Worm (Caenorhabditis elegans): ENCODE measurements around the gene R07E4.5.

- TF ChIP-seq nhr-237 (tag; optimal IDR thresholded peaks at IDR 0.05), result no peak
- no peak for TF ChIP-seq daf-12 (tag; optimal IDR thresholded peaks at IDR 0.05)
- TF ChIP-seq ceh-82 (tag; optimal IDR thresholded peaks at IDR 0.05), result no peak
- TF ChIP-seq mep-1 (tag; optimal IDR thresholded peaks at IDR 0.05), result no peak
- no peak for TF ChIP-seq zip-2 (tag; optimal IDR thresholded peaks at IDR 0.05)
- TF ChIP-seq lsy-2 (tag; optimal IDR thresholded peaks at IDR 0.05), result no peak
- TF ChIP-seq ceh-32 (tag; optimal IDR thresholded peaks at IDR 0.05; ENCODE audit: poor library complexity), result no peak
- TF ChIP-seq rbr-2 (tag; optimal IDR thresholded peaks at IDR 0.05), result no peak
- no peak for TF ChIP-seq F26F4.8 (GFP tag; conservative IDR thresholded peaks at IDR 0.05)
- TF ChIP-seq ztf-7 (tag; optimal IDR thresholded peaks at IDR 0.05), result no peak
- no peak for TF ChIP-seq mes-2 (tag; optimal IDR thresholded peaks at IDR 0.05; ENCODE audit: poor library complexity, severe bottlenecking)
- no peak for TF ChIP-seq ZK546.5 (tag; optimal IDR thresholded peaks at IDR 0.05)
- TF ChIP-seq pqm-1 (tag; optimal IDR thresholded peaks at IDR 0.05), result no peak
- no peak for TF ChIP-seq nhr-77 (tag; optimal IDR thresholded peaks at IDR 0.05)
Observed at ce11 chrX:5956130-5956529, 3.2 kb upstream of the R07E4.5 start.

Measured in whole organism, L4 larva.